Fruit fly (Drosophila melanogaster) whole organism, embryonic: Measurements from ENCODE around the gene mmd.
A peak's percentile ranks its signal among the peaks of the same experiment; 100 is the strongest.

ENCODE experiments used
- CG1024 ChIP-seq: fragments of 200-800 bp; sonication (Bioruptor generic); IDR thresholded peaks from 2 replicates; pipeline ENCODE4 v1.3.6; 2022; ENCODE audit warnings: missing biosample characterization, missing genetic modification characterization
- CG11247 ChIP-seq: fragments of 200-800 bp; sonication (Bioruptor generic); IDR thresholded peaks from 2 replicates; pipeline ENCODE4 v1.3.6; 2022; ENCODE audit warnings: missing biosample characterization, missing genetic modification characterization
- CG14710 ChIP-seq: fragments of 200-800 bp; sonication (Bioruptor generic); optimal IDR thresholded peaks from 3 replicates; lab custom pipeline; 2019; ENCODE audit warnings: missing biosample characterization, mild to moderate bottlenecking, missing genetic modification characterization, moderate library complexity
- CG1529 ChIP-seq: fragments of 200-800 bp; sonication (Bioruptor generic); optimal IDR thresholded peaks from 3 replicates; lab custom pipeline; 2018; ENCODE audit warnings: missing biosample characterization, missing genetic modification characterization
- CG1603 ChIP-seq: fragments of 200-800 bp; sonication (Bioruptor generic); optimal IDR thresholded peaks from 2 replicates; lab custom pipeline; 2019; ENCODE audit warnings: missing biosample characterization, mild to moderate bottlenecking, missing genetic modification characterization, moderate library complexity
- CG16779 ChIP-seq: fragments of 200-800 bp; sonication (Bioruptor generic); IDR thresholded peaks from 2 replicates; pipeline ENCODE4 v1.3.6; 2022; ENCODE audit warnings: missing biosample characterization, missing genetic modification characterization
- CG17328 ChIP-seq: fragments of 200-800 bp; sonication (Bioruptor generic); IDR thresholded peaks from 2 replicates; pipeline ENCODE4 v1.3.6; 2022; ENCODE audit warnings: missing biosample characterization, missing genetic modification characterization
- CG17361 ChIP-seq: fragments of 200-800 bp; sonication (Bioruptor generic); IDR thresholded peaks from 3 replicates; pipeline ENCODE4 v1.3.6; 2022; ENCODE audit warnings: missing biosample characterization, missing genetic modification characterization
- CG2875 ChIP-seq: fragments of 200-800 bp; sonication (Bioruptor generic); optimal IDR thresholded peaks from 2 replicates; lab custom pipeline; 2017; ENCODE audit warnings: missing biosample characterization, mild to moderate bottlenecking, missing genetic modification characterization, missing genetic modification reagents
- CG30020 ChIP-seq: fragments of 200-800 bp; optimal IDR thresholded peaks from 2 replicates; lab custom pipeline; 2019; ENCODE audit warnings: missing biosample characterization, mild to moderate bottlenecking, missing genetic modification characterization, moderate library complexity
- CG30403 ChIP-seq: fragments of 200-800 bp; sonication (Bioruptor generic); optimal IDR thresholded peaks from 3 replicates; lab custom pipeline; 2016; ENCODE audit warnings: missing biosample characterization, missing genetic modification characterization
- CG3838 ChIP-seq: fragments of 200-800 bp; sonication (Bioruptor generic); optimal IDR thresholded peaks from 3 replicates; lab custom pipeline; 2016; ENCODE audit warnings: missing biosample characterization, missing genetic modification characterization
- CG4424 ChIP-seq: fragments of 200-800 bp; sonication (Bioruptor generic); optimal IDR thresholded peaks from 3 replicates; lab custom pipeline; 2016; ENCODE audit warnings: missing biosample characterization, missing genetic modification characterization
- CG4617 ChIP-seq: fragments of 200-800 bp; sonication (Bioruptor generic); optimal IDR thresholded peaks from 3 replicates; lab custom pipeline; 2016; ENCODE audit warnings: missing biosample characterization, missing genetic modification characterization, borderline replicate concordance
- CG6813 ChIP-seq: fragments of 200-800 bp; sonication (Bioruptor generic); optimal IDR thresholded peaks from 2 replicates; lab custom pipeline; 2017; ENCODE audit warnings: missing biosample characterization, missing genetic modification characterization, mild to moderate bottlenecking, moderate library complexity, missing genetic modification reagents
- CG8089 ChIP-seq: fragments of 200-800 bp; sonication (Bioruptor generic); optimal IDR thresholded peaks from 3 replicates; lab custom pipeline; 2016; ENCODE audit warnings: missing biosample characterization, missing genetic modification characterization
- CG9609 ChIP-seq: fragments of 200-800 bp; sonication (Bioruptor generic); optimal IDR thresholded peaks from 3 replicates; lab custom pipeline; 2016; ENCODE audit warnings: missing biosample characterization, missing genetic modification characterization
- D19A ChIP-seq: fragments of 200-800 bp; optimal IDR thresholded peaks from 3 replicates; lab custom pipeline; 2019; ENCODE audit warnings: missing biosample characterization, mild to moderate bottlenecking, missing genetic modification characterization, moderate library complexity
- Doc3 ChIP-seq: fragments of 200-800 bp; sonication (Bioruptor generic); IDR thresholded peaks from 3 replicates; pipeline ENCODE4 v1.3.6; 2022; ENCODE audit warnings: missing biosample characterization, missing genetic modification characterization; ENCODE audit not compliant: partially characterized antibody
- Dp ChIP-seq: fragments of 200-800 bp; sonication (Bioruptor generic); optimal IDR thresholded peaks from 2 replicates; lab custom pipeline; 2018; ENCODE audit warnings: missing biosample characterization, mild to moderate bottlenecking, missing genetic modification characterization, moderate library complexity
- Dref ChIP-seq: fragments of 200-800 bp; sonication (Bioruptor generic); IDR thresholded peaks from 2 replicates; pipeline ENCODE4 v1.3.6; 2022; ENCODE audit warnings: missing biosample characterization, missing genetic modification characterization
- E2f2 ChIP-seq: fragments of 200-800 bp; sonication (Bioruptor generic); IDR thresholded peaks from 2 replicates; pipeline ENCODE4 v1.3.6; 2022; ENCODE audit warnings: missing biosample characterization, missing genetic modification characterization
- Fer2 ChIP-seq: fragments of 200-800 bp; sonication (Bioruptor generic); optimal IDR thresholded peaks from 2 replicates; lab custom pipeline; 2018; ENCODE audit warnings: missing biosample characterization, mild to moderate bottlenecking, missing genetic modification characterization, moderate library complexity
- Hr39 ChIP-seq: fragments of >200 bp; optimal IDR thresholded peaks from 2 replicates; lab custom pipeline; 2017
- MTF-1 ChIP-seq: fragments of 200-800 bp; sonication (Bioruptor generic); optimal IDR thresholded peaks from 2 replicates; lab custom pipeline; 2018; ENCODE audit warnings: missing biosample characterization, mild to moderate bottlenecking, missing genetic modification characterization, borderline replicate concordance
- Med ChIP-seq: fragments of 200-800 bp; sonication (Bioruptor generic); peaks from one replicate; lab custom pipeline; 2016; ENCODE audit warnings: missing biosample characterization, missing genetic modification characterization, mild to moderate bottlenecking, inconsistent platforms, moderate library complexity
- Neu2 ChIP-seq: fragments of 200-800 bp; sonication (Bioruptor generic); optimal IDR thresholded peaks from 3 replicates; lab custom pipeline; 2016; ENCODE audit warnings: missing biosample characterization, missing genetic modification characterization, borderline replicate concordance
- Opbp ChIP-seq: fragments of 200-800 bp; sonication (Bioruptor generic); IDR thresholded peaks from 3 replicates; pipeline ENCODE4 v1.3.6; 2022; ENCODE audit warnings: missing biosample characterization, missing genetic modification characterization; ENCODE audit not compliant: partially characterized antibody
- PHDP ChIP-seq: fragments of 200-800 bp; sonication (Bioruptor generic); optimal IDR thresholded peaks from 3 replicates; lab custom pipeline; 2018; ENCODE audit warnings: missing biosample characterization, mild to moderate bottlenecking, missing genetic modification characterization, moderate library complexity
- Sox100B ChIP-seq: fragments of 200-800 bp; sonication (Bioruptor generic); optimal IDR thresholded peaks from 3 replicates; lab custom pipeline; 2018; ENCODE audit warnings: missing biosample characterization, mild to moderate bottlenecking, missing genetic modification characterization
- ab ChIP-seq: fragments of 200-800 bp; sonication (Bioruptor generic); optimal IDR thresholded peaks from 2 replicates; lab custom pipeline; 2016; ENCODE audit warnings: missing biosample characterization, missing genetic modification characterization
- bigmax ChIP-seq: fragments of 200-800 bp; sonication (Bioruptor generic); optimal IDR thresholded peaks from 2 replicates; lab custom pipeline; 2018; ENCODE audit warnings: missing biosample characterization, mild to moderate bottlenecking, missing genetic modification characterization
- chm ChIP-seq: fragments of 200-800 bp; sonication (Bioruptor generic); IDR thresholded peaks from 2 replicates; pipeline ENCODE4 v1.3.6; 2022; ENCODE audit warnings: missing biosample characterization, missing genetic modification characterization
- dan ChIP-seq: fragments of 200-800 bp; sonication (Bioruptor generic); IDR thresholded peaks from 2 replicates; pipeline ENCODE4 v1.3.6; 2022; ENCODE audit warnings: missing biosample characterization, missing genetic modification characterization
- danr ChIP-seq: fragments of 200-800 bp; sonication (Bioruptor generic); IDR thresholded peaks from 2 replicates; pipeline ENCODE4 v1.3.6; 2022; ENCODE audit warnings: missing biosample characterization, missing genetic modification characterization
- gfzf ChIP-seq: fragments of 200-800 bp; sonication (Bioruptor generic); optimal IDR thresholded peaks from 2 replicates; lab custom pipeline; 2016; ENCODE audit warnings: missing biosample characterization, mild to moderate bottlenecking, missing genetic modification characterization, moderate library complexity
- gt ChIP-seq: fragments of 200-800 bp; sonication (Bioruptor generic); IDR thresholded peaks from 2 replicates; pipeline ENCODE4 v1.3.6; 2022; ENCODE audit warnings: missing biosample characterization, missing genetic modification characterization
- hb ChIP-seq: fragments of 200-800 bp; sonication (Bioruptor generic); IDR thresholded peaks from 3 replicates; pipeline ENCODE4 v1.3.6; 2022; ENCODE audit warnings: missing biosample characterization, missing genetic modification characterization; ENCODE audit not compliant: partially characterized antibody
- her ChIP-seq: fragments of 200-800 bp; sonication (Bioruptor generic); optimal IDR thresholded peaks from 2 replicates; lab custom pipeline; 2016; ENCODE audit warnings: missing biosample characterization, missing genetic modification characterization
- ken ChIP-seq: fragments of 200-800 bp; sonication (Bioruptor generic); IDR thresholded peaks from 3 replicates; pipeline ENCODE4 v1.3.6; 2022; ENCODE audit warnings: missing biosample characterization, missing genetic modification characterization
- lbe ChIP-seq: fragments of 200-800 bp; sonication (Bioruptor generic); optimal IDR thresholded peaks from 2 replicates; lab custom pipeline; 2016; ENCODE audit warnings: missing biosample characterization, mild to moderate bottlenecking, missing genetic modification characterization
- mirr ChIP-seq: fragments of 200-800 bp; sonication (Bioruptor generic); optimal IDR thresholded peaks from 3 replicates; lab custom pipeline; 2018; ENCODE audit warnings: missing biosample characterization, mild to moderate bottlenecking, missing genetic modification characterization
- nau ChIP-seq: fragments of 200-800 bp; sonication (Bioruptor generic); optimal IDR thresholded peaks from 3 replicates; lab custom pipeline; 2017; ENCODE audit warnings: missing biosample characterization, mild to moderate bottlenecking, missing genetic modification characterization, missing genetic modification reagents
- pfk ChIP-seq: fragments of 200-800 bp; sonication (Bioruptor generic); optimal IDR thresholded peaks from 2 replicates; lab custom pipeline; 2018; ENCODE audit warnings: missing biosample characterization, mild to moderate bottlenecking, missing genetic modification characterization, moderate library complexity
- pho ChIP-seq: fragments of 200-800 bp; sonication (Bioruptor generic); optimal IDR thresholded peaks from 2 replicates; lab custom pipeline; 2016; ENCODE audit warnings: missing biosample characterization, missing genetic modification characterization
- pzg ChIP-seq: fragments of 200-800 bp; sonication (Bioruptor generic); optimal IDR thresholded peaks from 3 replicates; lab custom pipeline; 2018; ENCODE audit warnings: missing biosample characterization, mild to moderate bottlenecking, missing genetic modification characterization, moderate library complexity
- schlank ChIP-seq: fragments of 200-800 bp; sonication (Bioruptor generic); optimal IDR thresholded peaks from 2 replicates; lab custom pipeline; 2018; ENCODE audit warnings: missing biosample characterization, mild to moderate bottlenecking, missing genetic modification characterization
- ttk ChIP-seq: fragments of 200-800 bp; sonication (Bioruptor generic); IDR thresholded peaks from 2 replicates; pipeline ENCODE4 v2.1.2; 2022; ENCODE audit warnings: missing biosample characterization, missing genetic modification characterization
- tup ChIP-seq: fragments of 200-800 bp; sonication (Bioruptor generic); optimal IDR thresholded peaks from 2 replicates; lab custom pipeline; 2016; ENCODE audit warnings: missing biosample characterization, mild to moderate bottlenecking, missing genetic modification characterization, moderate library complexity

mmd gene

DNA sequence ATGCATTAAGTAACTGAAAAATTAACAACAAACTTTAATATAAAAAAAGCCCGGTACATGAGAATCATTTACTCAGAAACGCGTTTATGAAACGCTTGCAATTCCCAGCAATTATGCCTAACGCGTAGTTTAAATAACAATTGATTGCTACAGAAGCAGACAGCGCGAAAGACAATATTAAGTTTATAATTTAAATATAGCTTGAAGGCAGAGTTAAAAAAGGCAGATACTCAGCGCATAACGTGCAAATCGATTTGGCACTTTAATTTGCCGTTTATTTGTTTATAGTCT, 32.1 kb downstream of the mmd start, which contains the start of gene CG8924:
Gene CG8924, plus strand, starts transcription at position 122 of the 291 bp plus-strand sequence.
- TF ChIP-seq CG1024 (GFP tag; lab: Robert Waterston, UW), result peak; percentile 43; the same call in 1 of the 2 replicates
- TF ChIP-seq Dp (GFP tag; lab: Kevin White, UChicago), result peak; percentile 42
- no peak for TF ChIP-seq ttk (GFP tag; lab: Robert Waterston, UW)
- TF ChIP-seq CG30020 (tag; lab: Kevin White, UChicago), result peak; percentile 83
- peak; percentile 52 for TF ChIP-seq E2f2 (GFP tag; lab: Robert Waterston, UW)
- TF ChIP-seq Dref (GFP tag; lab: Robert Waterston, UW), result peak; percentile 40
- no peak for TF ChIP-seq hb (GFP tag; lab: Robert Waterston, UW)
- 0 out of 3 replicates have a peak, but pooled peaks have one; percentile 8 for TF ChIP-seq CG17361
- peak; percentile 58 for TF ChIP-seq pfk (GFP tag; lab: Kevin White, UChicago)
- no peak for TF ChIP-seq Neu2 (GFP tag; lab: Kevin White, UChicago)
- no peak for TF ChIP-seq Med
- no peak for TF ChIP-seq CG9609 (GFP tag; lab: Kevin White, UChicago)
- peak; percentile 98 for TF ChIP-seq her (GFP tag; lab: Kevin White, UChicago)
- peak; percentile 9 for TF ChIP-seq pzg (GFP tag; lab: Kevin White, UChicago)
- no peak for TF ChIP-seq CG6813 (GFP tag; lab: Kevin White, UChicago)
- TF ChIP-seq Opbp, result 0 out of 3 replicates have a peak, but pooled peaks have one; percentile 26
- peak; percentile 61 for TF ChIP-seq gfzf (GFP tag; lab: Kevin White, UChicago)
- TF ChIP-seq CG3838, result no peak

dm6 chrX:15940105-15940955, 32.6 kb downstream of the mmd start, which contains the start of gene Stim:
TSS of gene Stim (minus strand) at chrX:15940451.
- TF ChIP-seq CG1529 (no peak), CG30403 (GFP tag; lab: Kevin White, UChicago) (no peak), CG17361 (0 out of 3 replicates have a peak, but pooled peaks have one; percentile 35), lbe (GFP tag; lab: Kevin White, UChicago) (no peak), CG4424 (GFP tag; lab: Kevin White, UChicago) (no peak), gt (GFP tag; lab: Robert Waterston, UW) (no peak), ab (no peak), pho (no peak), CG8089 (GFP tag; lab: Kevin White, UChicago) (no peak), CG14710 (tag; lab: Kevin White, UChicago) (peak; percentile 23), tup (GFP tag; lab: Kevin White, UChicago) (no peak), chm (GFP tag; lab: Robert Waterston, UW) (no peak), CG1603 (tag; lab: Kevin White, UChicago) (peak; percentile 70), ken (GFP tag; lab: Robert Waterston, UW) (no peak), CG17328 (no peak), bigmax (GFP tag; lab: Kevin White, UChicago) (no peak), CG4617 (GFP tag; lab: Kevin White, UChicago) (peak; percentile 67), mirr (GFP tag; lab: Kevin White, UChicago) (no peak), schlank (no peak), Sox100B (no peak), CG11247 (no peak), dan (GFP tag; lab: Robert Waterston, UW) (no peak), danr (GFP tag; lab: Robert Waterston, UW) (no peak), D19A (tag; lab: Kevin White, UChicago) (no peak), CG16779 (GFP tag; lab: Robert Waterston, UW) (no peak), CG2875 (GFP tag; lab: Kevin White, UChicago) (no peak), Doc3 (GFP tag; lab: Robert Waterston, UW) (no peak), nau (GFP tag; lab: Kevin White, UChicago) (no peak), Fer2 (tag; lab: Kevin White, UChicago) (no peak), Hr39 (lab: Kevin White, UChicago) (no peak), PHDP (tag; lab: Kevin White, UChicago) (no peak), MTF-1 (GFP tag; lab: Kevin White, UChicago) (no peak)
